Worm (Caenorhabditis elegans) whole organism, L4 larva: Measurements from ENCODE around the gene sri-72.

Experiments
- ZK337.2 ChIP-seq: fragments of 200-800 bp; sonication (Bioruptor generic); IDR thresholded peaks from 2 replicates; pipeline ENCODE4 v1.3.6; 2022; ENCODE audit warnings: missing genetic modification reagents, missing genetic modification characterization, missing compliant biosample characterization
- ama-1 ChIP-seq: fragments of 150-350 bp; optimal IDR thresholded peaks from 2 replicates; lab custom pipeline; 2014; ENCODE audit warnings: inconsistent platforms, mixed read lengths
- cey-2 ChIP-seq: sonication (generic microtip); optimal IDR thresholded peaks from 3 replicates; lab custom pipeline; 2017; ENCODE audit warnings: missing genetic modification characterization, mild to moderate bottlenecking, missing compliant biosample characterization, antibody characterized with exemption, borderline replicate concordance; ENCODE audit not compliant: insufficient read depth
- daf-16 ChIP-seq, 3 experiments: sonication (generic microtip); optimal IDR thresholded peaks; 2 replicates each; lab custom pipeline; 2016 to 2017; ENCODE audit warnings: missing genetic modification characterization in 3 of 3, missing genetic modification reagents in 3 of 3, mild to moderate bottlenecking in 2 of 3, missing compliant biosample characterization in 2 of 3, missing biosample characterization in 1 of 3, moderate library complexity in 1 of 3
- dpl-1 ChIP-seq: fragments of 150-350 bp; optimal IDR thresholded peaks from 2 replicates; lab custom pipeline; 2014; ENCODE audit warnings: missing biosample characterization, missing genetic modification reagents, missing genetic modification characterization
- fos-1 ChIP-seq: fragments of 150-350 bp; optimal IDR thresholded peaks from 2 replicates; lab custom pipeline; 2014; ENCODE audit warnings: missing biosample characterization, missing genetic modification characterization
- mep-1 ChIP-seq: fragments of 150-350 bp; sonication (generic microtip); optimal IDR thresholded peaks from 3 replicates; lab custom pipeline; 2014; ENCODE audit warnings: missing biosample characterization, missing genetic modification characterization
- nhr-237 ChIP-seq: sonication (generic microtip); optimal IDR thresholded peaks from 2 replicates; lab custom pipeline; 2017; ENCODE audit warnings: missing biosample characterization, missing genetic modification characterization
- skn-1 ChIP-seq: fragments of 150-350 bp; optimal IDR thresholded peaks from 2 replicates; lab custom pipeline; 2014; ENCODE audit warnings: missing biosample characterization, missing genetic modification characterization
- snpc-1.2 ChIP-seq: fragments of 200-800 bp; sonication (Bioruptor generic); IDR thresholded peaks from 2 replicates; pipeline ENCODE4 v1.3.6; 2022; ENCODE audit warnings: missing genetic modification reagents, missing genetic modification characterization, missing compliant biosample characterization
- unc-62 ChIP-seq, 3 experiments: fragments of 150-350 bp in 1 of 3; sonication (generic microtip); optimal IDR thresholded peaks in 2 of 3; peaks in 1 of 3; 1 replicate in 1 of 3; 2 replicates in 2 of 3; lab custom pipeline; 2014 to 2017; ENCODE audit warnings: missing biosample characterization in 3 of 3, missing genetic modification characterization in 3 of 3, missing genetic modification reagents in 3 of 3, missing genotype in 1 of 3
- ztf-11 ChIP-seq: fragments of 150-350 bp; optimal IDR thresholded peaks from 2 replicates; lab custom pipeline; 2014; ENCODE audit warnings: missing biosample characterization, missing genetic modification characterization

ce11 chrV:527602-528001 lies 40.4 kb downstream of the sri-72 start, which contains the start of gene srw-108:
- TF ChIP-seq ama-1 (lab: Kevin White, UChicago) (no peak), skn-1 (tag; lab: Kevin White, UChicago) (no peak), dpl-1 (GFP tag; lab: Kevin White, UChicago) (no peak), nhr-237 (tag; lab: Kevin White, UChicago) (no peak), unc-62 (GFP tag; optimal IDR thresholded peaks at IDR 0.05 in 1 of 2; lab: Kevin White, UChicago) (no peak), unc-62 (tag; optimal IDR thresholded peaks at IDR 0.05; lab: Kevin White, UChicago) (no peak), mep-1 (tag; lab: Kevin White, UChicago) (no peak), ZK337.2 (GFP tag; lab: Robert Waterston, UW) (no peak), cey-2 (no peak), daf-16 (GFP tag; optimal IDR thresholded peaks at IDR 0.05; lab: Kevin White, UChicago) (no peak), daf-16 (tag; optimal IDR thresholded peaks at IDR 0.05; lab: Kevin White, UChicago) (no peak), ztf-11 (no peak), fos-1 (tag; lab: Kevin White, UChicago) (no peak), snpc-1.2 (GFP tag; lab: Robert Waterston, UW) (no peak)
